Fruit fly (Drosophila melanogaster): ENCODE results near the gene CG7519.

CG7519 gene

dm6 chr3L:21534360-21534759 lies 41.5 kb downstream of the CG7519 start, which contains the start of gene ppk5:
Gene ppk5, plus strand, starts transcription at chr3L:21534660.
- TF ChIP-seq CG17806 (tag; optimal IDR thresholded peaks at IDR 0.05) (no peak), CG32121 (GFP tag; IDR thresholded peaks at IDR 0.05) (no peak), Pif1B (GFP tag; optimal IDR thresholded peaks at IDR 0.05) (no peak), fd96Ca (GFP tag; IDR thresholded peaks at IDR 0.05) (no peak), rn (GFP tag; IDR thresholded peaks at IDR 0.05) (no peak), D1 (tag; optimal IDR thresholded peaks at IDR 0.05) (no peak), CG8301 (tag; optimal IDR thresholded peaks at IDR 0.05) (no peak), CG4496 (GFP tag; IDR thresholded peaks at IDR 0.05) (no peak), CG8159 (tag; optimal IDR thresholded peaks at IDR 0.05) (no peak), Ets98B (GFP tag; IDR thresholded peaks at IDR 0.05) (no peak), CG10348 (GFP tag; IDR thresholded peaks at IDR 0.05) (no peak), CG13204 (GFP tag; optimal IDR thresholded peaks at IDR 0.05) (no peak), Snoo (tag; optimal IDR thresholded peaks at IDR 0.05) (no peak), CG15710 (tag; optimal IDR thresholded peaks at IDR 0.05) (no peak), CG9948 (tag; optimal IDR thresholded peaks at IDR 0.05) (no peak), CG34367 (tag; optimal IDR thresholded peaks at IDR 0.05) (no peak)

- TF ChIP-seq gl (tag; optimal IDR thresholded peaks at IDR 0.05): no peak
- peak; percentile 27 for TF ChIP-seq D1 (tag; optimal IDR thresholded peaks at IDR 0.05)
- peak; percentile 63 for TF ChIP-seq EcR (GFP tag; optimal IDR thresholded peaks at IDR 0.05)
- no peak for TF ChIP-seq CG14655 (GFP tag; optimal IDR thresholded peaks at IDR 0.05)
- peak; percentile 6 for TF ChIP-seq Snoo (tag; optimal IDR thresholded peaks at IDR 0.05)
- no peak for TF ChIP-seq CG34367 (tag; optimal IDR thresholded peaks at IDR 0.05)
Observed at dm6 chr3L:21536857-21537256, 44.0 kb downstream of the CG7519 start, which contains the start of gene Rpn10. Gene Rpn10, plus strand, starts transcription at chr3L:21537000.

DNA sequence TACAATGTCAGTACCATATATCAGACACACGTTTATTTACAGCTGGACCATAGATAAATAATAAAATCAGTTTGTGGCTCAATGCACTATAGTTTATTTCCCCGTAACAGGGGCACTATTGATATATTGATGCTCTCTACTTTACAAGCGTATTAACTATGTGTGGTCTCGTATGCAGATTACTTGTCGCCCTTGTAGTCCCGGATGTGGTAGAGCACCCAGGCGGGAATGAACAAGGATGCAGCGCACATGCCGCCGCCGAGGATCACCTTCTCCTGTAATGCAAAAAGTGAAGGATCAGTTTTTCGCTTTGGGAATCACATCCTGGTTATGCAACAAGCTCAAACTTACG lies 46.0 kb downstream of the CG7519 start:
- TF ChIP-seq CG14655 (GFP tag; optimal IDR thresholded peaks at IDR 0.05) (no peak), CG17806 (tag; optimal IDR thresholded peaks at IDR 0.05) (no peak), Ets98B (GFP tag; IDR thresholded peaks at IDR 0.05) (no peak), CG32121 (GFP tag; IDR thresholded peaks at IDR 0.05) (no peak), CG10348 (GFP tag; IDR thresholded peaks at IDR 0.05) (no peak), CG15710 (tag; optimal IDR thresholded peaks at IDR 0.05) (no peak), CG12605 (GFP tag; IDR thresholded peaks at IDR 0.05) (no peak), fd96Ca (GFP tag; IDR thresholded peaks at IDR 0.05) (no peak), Snoo (tag; optimal IDR thresholded peaks at IDR 0.05) (no peak), CG13204 (GFP tag; optimal IDR thresholded peaks at IDR 0.05) (no peak), rn (GFP tag; IDR thresholded peaks at IDR 0.05) (no peak), EcR (GFP tag; optimal IDR thresholded peaks at IDR 0.05) (no peak), Pif1B (GFP tag; optimal IDR thresholded peaks at IDR 0.05) (no peak), CG8159 (tag; optimal IDR thresholded peaks at IDR 0.05) (no peak)

DNA sequence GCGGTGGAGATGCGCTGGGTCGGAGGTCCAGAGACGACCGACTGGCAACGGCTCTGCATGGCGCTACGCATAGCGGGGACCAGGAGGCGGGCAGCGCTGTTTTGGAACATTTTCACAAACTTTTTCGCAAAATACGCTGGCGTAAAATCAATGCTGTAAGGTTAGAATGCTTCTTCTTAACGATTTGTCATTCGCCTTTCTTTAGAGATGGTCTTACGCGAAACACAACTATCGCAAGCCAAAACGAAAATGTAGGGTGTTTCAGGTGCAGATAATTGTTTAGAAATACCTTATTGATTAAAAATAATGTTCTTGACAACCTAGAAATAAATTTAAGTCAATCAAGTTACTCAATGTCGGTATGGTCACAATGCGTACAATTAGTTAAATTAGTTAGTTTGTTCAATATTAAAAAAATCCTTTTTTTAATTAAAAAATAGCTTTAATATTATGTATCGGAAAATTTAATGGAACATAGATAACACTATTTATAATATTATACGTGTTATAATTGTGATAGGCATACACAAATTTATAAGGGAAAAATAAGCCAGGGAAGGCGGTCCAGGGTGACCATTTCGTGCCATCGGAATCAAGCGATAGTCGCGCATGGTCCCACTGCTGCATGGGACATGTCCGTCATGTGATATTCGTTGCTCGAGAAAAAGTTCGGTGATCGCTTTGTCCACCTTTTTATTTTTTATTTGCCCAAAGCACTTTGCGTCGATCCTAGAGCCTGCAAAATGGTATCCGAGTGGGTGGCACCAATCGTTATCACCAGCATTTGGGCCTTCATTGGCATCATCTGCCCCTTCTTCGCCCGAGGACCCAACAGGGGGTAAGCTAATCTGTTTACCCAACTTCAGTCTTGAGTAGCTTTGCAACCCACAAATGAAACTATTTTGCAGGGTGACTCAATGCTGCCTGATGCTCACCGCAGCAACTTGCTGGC lies 46.6 kb downstream of the CG7519 start, which contains the start of the genes COX8 and VhaM9.7-b:
TSS of gene COX8 (minus strand) at position 203 of the 952 bp plus-strand sequence.
TSS of gene VhaM9.7-b (plus strand) at position 618 of the 952 bp plus-strand sequence.
- TF ChIP-seq Snoo (tag; optimal IDR thresholded peaks at IDR 0.05) (peak; percentile 39), gl (tag; optimal IDR thresholded peaks at IDR 0.05) (no peak), CG17806 (tag; optimal IDR thresholded peaks at IDR 0.05) (peak; percentile 14), CG8301 (tag; optimal IDR thresholded peaks at IDR 0.05) (no peak), rn (GFP tag; IDR thresholded peaks at IDR 0.05) (no peak), EcR (GFP tag; optimal IDR thresholded peaks at IDR 0.05) (no peak), Ets98B (GFP tag; IDR thresholded peaks at IDR 0.05) (no peak), CG34367 (tag; optimal IDR thresholded peaks at IDR 0.05) (no peak), CG13204 (GFP tag; optimal IDR thresholded peaks at IDR 0.05) (no peak), Pif1A (GFP tag; optimal IDR thresholded peaks at IDR 0.05) (no peak), CG8159 (tag; optimal IDR thresholded peaks at IDR 0.05) (no peak), CG32121 (GFP tag; IDR thresholded peaks at IDR 0.05) (peak; percentile 11; the same call in 1 of the 2 replicates), CG4496 (GFP tag; IDR thresholded peaks at IDR 0.05) (no peak), CG10348 (GFP tag; IDR thresholded peaks at IDR 0.05) (no peak), Pif1B (GFP tag; optimal IDR thresholded peaks at IDR 0.05) (no peak), CG14655 (GFP tag; optimal IDR thresholded peaks at IDR 0.05) (no peak), fd96Ca (GFP tag; IDR thresholded peaks at IDR 0.05) (no peak), CG15710 (tag; optimal IDR thresholded peaks at IDR 0.05) (no peak), D1 (tag; optimal IDR thresholded peaks at IDR 0.05) (no peak), CG9948 (tag; optimal IDR thresholded peaks at IDR 0.05) (no peak), CG12605 (GFP tag; IDR thresholded peaks at IDR 0.05) (no peak)

DNA sequence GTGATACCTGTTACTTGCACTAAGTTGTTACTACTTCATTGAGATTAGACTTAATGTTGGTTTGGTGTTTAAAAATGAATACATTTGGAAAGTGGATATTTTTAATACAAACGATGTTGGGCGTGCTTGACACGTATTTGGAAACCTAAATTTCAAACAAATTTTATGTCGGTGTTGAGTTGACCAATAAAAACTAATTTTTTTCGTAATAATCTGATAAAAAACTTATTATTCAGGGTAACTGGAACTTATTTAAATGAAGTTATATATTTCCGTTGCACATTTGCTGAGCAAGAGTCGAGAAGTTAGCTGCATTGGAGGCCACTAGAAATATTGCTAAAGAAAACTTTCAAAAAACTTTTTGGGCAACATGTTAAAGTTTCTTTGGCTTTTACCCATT lies 49.2 kb downstream of the CG7519 start, which contains the start of gene CG33290:
TSS of gene CG33290 (plus strand) at position 301 of the 400 bp plus-strand sequence.
- TF ChIP-seq CG15710 (tag; optimal IDR thresholded peaks at IDR 0.05): no peak
- TF ChIP-seq CG17806 (tag; optimal IDR thresholded peaks at IDR 0.05): no peak
- TF ChIP-seq fd96Ca (GFP tag; IDR thresholded peaks at IDR 0.05): no peak
- no peak for TF ChIP-seq CG34367 (tag; optimal IDR thresholded peaks at IDR 0.05)
- TF ChIP-seq CG8159 (tag; optimal IDR thresholded peaks at IDR 0.05): no peak
- no peak for TF ChIP-seq CG4496 (GFP tag; IDR thresholded peaks at IDR 0.05)
- no peak for TF ChIP-seq EcR (GFP tag; optimal IDR thresholded peaks at IDR 0.05)
- TF ChIP-seq gl (tag; optimal IDR thresholded peaks at IDR 0.05): no peak
- TF ChIP-seq Ets98B (GFP tag; IDR thresholded peaks at IDR 0.05): no peak
- no peak for TF ChIP-seq Pif1A (GFP tag; optimal IDR thresholded peaks at IDR 0.05)
- no peak for TF ChIP-seq CG32121 (GFP tag; IDR thresholded peaks at IDR 0.05)
- no peak for TF ChIP-seq CG14655 (GFP tag; optimal IDR thresholded peaks at IDR 0.05)
- TF ChIP-seq Pif1B (GFP tag; optimal IDR thresholded peaks at IDR 0.05): no peak
- no peak for TF ChIP-seq Snoo (tag; optimal IDR thresholded peaks at IDR 0.05)
- no peak for TF ChIP-seq CG9948 (tag; optimal IDR thresholded peaks at IDR 0.05)
